Worm (Caenorhabditis elegans): ENCODE data around the gene ZK1307.8.

ZK1307.8 gene

DNA sequence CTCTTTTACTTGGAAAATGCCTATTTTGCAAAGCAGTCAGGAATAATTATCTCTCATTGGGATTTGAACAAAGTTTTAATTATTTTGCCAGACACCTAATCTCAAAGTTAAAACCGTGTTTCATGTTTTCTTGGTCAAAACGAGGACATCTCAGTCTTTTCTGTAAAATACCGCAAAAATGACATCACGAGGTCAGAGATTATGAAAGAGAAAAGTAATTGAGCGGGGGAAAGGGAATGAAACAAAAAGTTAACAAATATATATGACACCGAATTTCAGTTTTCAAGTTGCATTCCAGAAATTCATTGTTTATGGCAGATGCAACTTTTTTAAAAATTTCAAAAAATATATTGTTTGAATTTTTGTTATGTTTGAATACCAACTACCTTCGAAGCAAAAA is 21.8 kb upstream of the ZK1307.8 start:
- no peak for TF ChIP-seq cebp-1 (GFP tag; IDR thresholded peaks at IDR 0.05)
- TF ChIP-seq cebp-1 (tag; optimal IDR thresholded peaks at IDR 0.05): peak; percentile 31
- no peak for TF ChIP-seq tbp1 (GFP tag; optimal IDR thresholded peaks at IDR 0.05)

DNA sequence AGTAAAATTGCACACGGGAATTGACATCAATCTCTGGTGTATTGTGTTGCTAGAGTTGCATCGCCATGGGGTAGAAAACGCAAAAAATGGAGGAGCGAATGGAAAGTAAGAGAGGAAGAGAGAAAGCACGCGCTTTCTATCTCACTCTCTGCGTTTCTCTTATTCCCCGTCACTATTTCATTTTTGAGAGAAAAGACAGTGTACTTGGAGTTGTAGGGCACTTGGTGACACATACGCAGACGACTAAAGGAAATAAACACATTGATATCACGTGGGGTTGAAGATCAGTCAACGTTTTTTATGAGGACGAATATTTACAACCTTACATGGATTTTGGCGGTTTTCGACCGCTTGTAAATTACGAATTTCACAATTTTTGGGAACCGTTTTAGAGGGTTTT is 21.0 kb upstream of the ZK1307.8 start:
- TF ChIP-seq nfya-2 (GFP tag; IDR thresholded peaks at IDR 0.05): no peak
- no peak for TF ChIP-seq Y79H2A.3 (GFP tag; conservative IDR thresholded peaks at IDR 0.05)
- peak; percentile 21; the same call in 1 of the 2 replicates for TF ChIP-seq lin-26 (GFP tag; IDR thresholded peaks at IDR 0.05)
- TF ChIP-seq ztf-25 (GFP tag; IDR thresholded peaks at IDR 0.05): no peak
- TF ChIP-seq rec-8 (tag; optimal IDR thresholded peaks at IDR 0.05): no peak
- TF ChIP-seq sptf-2 (GFP tag; optimal IDR thresholded peaks at IDR 0.05): no peak
- no peak for TF ChIP-seq T07F8.4 (tag; optimal IDR thresholded peaks at IDR 0.05)
- TF ChIP-seq madf-10 (tag; optimal IDR thresholded peaks at IDR 0.05): peak; percentile 87
- TF ChIP-seq F49E8.2 (tag; optimal IDR thresholded peaks at IDR 0.05; ENCODE audit: insufficient read depth): no peak
- peak; percentile 89 for TF ChIP-seq atf-7 (tag; optimal IDR thresholded peaks at IDR 0.05)
- TF ChIP-seq ztf-26 (tag; optimal IDR thresholded peaks at IDR 0.05): peak; percentile 80
- peak; percentile 54 for TF ChIP-seq ets-4 (GFP tag; optimal IDR thresholded peaks at IDR 0.05)
- TF ChIP-seq lin-40 (tag; optimal IDR thresholded peaks at IDR 0.05): peak; percentile 94
- TF ChIP-seq athp-1 (tag; optimal IDR thresholded peaks at IDR 0.05): peak; percentile 43
- no peak for TF ChIP-seq ccch-3 (GFP tag; optimal IDR thresholded peaks at IDR 0.05)
- TF ChIP-seq ztf-18 (tag; optimal IDR thresholded peaks at IDR 0.05): peak; percentile 41
- TF ChIP-seq F57C9.4 (tag; optimal IDR thresholded peaks at IDR 0.05): no peak
- TF ChIP-seq F39B2.1 (GFP tag; IDR thresholded peaks at IDR 0.05): no peak
- TF ChIP-seq gei-17 (GFP tag; optimal IDR thresholded peaks at IDR 0.05): peak; percentile 54
- peak; percentile 69 for TF ChIP-seq lin-54 (GFP tag; optimal IDR thresholded peaks at IDR 0.05)
- TF ChIP-seq F55B11.4 (tag; optimal IDR thresholded peaks at IDR 0.05; ENCODE audit: borderline replicate concordance, insufficient read depth): no peak
- no peak for TF ChIP-seq dpff-1 (tag; optimal IDR thresholded peaks at IDR 0.05)
- no peak for TF ChIP-seq mel-28 (tag; optimal IDR thresholded peaks at IDR 0.05; ENCODE audit: borderline replicate concordance)
- no peak for TF ChIP-seq fkh-3 (tag; optimal IDR thresholded peaks at IDR 0.05)
- no peak for TF ChIP-seq rpc-1 (optimal IDR thresholded peaks at IDR 0.05)
- no peak for TF ChIP-seq rpc-1 (tag; optimal IDR thresholded peaks at IDR 0.05)
- no peak for TF ChIP-seq hsf-1 (GFP tag; IDR thresholded peaks at IDR 0.05)
- TF ChIP-seq somi-1 (GFP tag; optimal IDR thresholded peaks at IDR 0.05): peak; percentile 96
- peak; percentile 85 for TF ChIP-seq F22D6.2 (tag; optimal IDR thresholded peaks at IDR 0.05)
- peak; percentile 57 for TF ChIP-seq nhr-90 (tag; optimal IDR thresholded peaks at IDR 0.05)
- no peak for TF ChIP-seq nhr-27 (tag; optimal IDR thresholded peaks at IDR 0.05)
- peak; percentile 58 for TF ChIP-seq pha-4 (tag; optimal IDR thresholded peaks at IDR 0.05)
- peak; percentile 57; the same call in 1 of the 2 replicates for TF ChIP-seq ekl-4 (GFP tag; IDR thresholded peaks at IDR 0.05)
- TF ChIP-seq ceh-91 (GFP tag; IDR thresholded peaks at IDR 0.05): no peak
- TF ChIP-seq hmg-1.2 (GFP tag; IDR thresholded peaks at IDR 0.05): peak; percentile 83
- TF ChIP-seq snpc-1.3 (tag; optimal IDR thresholded peaks at IDR 0.05; ENCODE audit: insufficient read depth): peak; percentile 12
- TF ChIP-seq hmg-20 (GFP tag; IDR thresholded peaks at IDR 0.05): no peak
- no peak for TF ChIP-seq ceh-40 (GFP tag; IDR thresholded peaks at IDR 0.05)
- TF ChIP-seq ztf-3 (GFP tag; optimal IDR thresholded peaks at IDR 0.05): peak; percentile 79
- TF ChIP-seq zfh-2 (GFP tag; conservative IDR thresholded peaks at IDR 0.05): peak; percentile 39; the same call in 1 of the 2 replicates
- peak; percentile 67 for TF ChIP-seq tbp1 (GFP tag; optimal IDR thresholded peaks at IDR 0.05)
- TF ChIP-seq chd-7 (tag; optimal IDR thresholded peaks at IDR 0.05): peak; percentile 92
- TF ChIP-seq let-526 (GFP tag; IDR thresholded peaks at IDR 0.05): peak; percentile 93
- no peak for TF ChIP-seq madf-8 (GFP tag; conservative IDR thresholded peaks at IDR 0.05)
- no peak for TF ChIP-seq nhr-120 (GFP tag; IDR thresholded peaks at IDR 0.05)
- TF ChIP-seq nhr-80 (tag; optimal IDR thresholded peaks at IDR 0.05): peak; percentile 97
